Fruit fly (Drosophila melanogaster) whole organism, pupa: ENCODE results near the gene Dlip1.

ENCODE experiments used
- CG10348 ChIP-seq: fragments of 200-800 bp; sonication (Bioruptor generic); IDR thresholded peaks from 2 replicates; pipeline ENCODE4 v1.3.6; 2022; ENCODE audit warnings: missing biosample characterization, missing genetic modification characterization
- CG12605 ChIP-seq: fragments of 200-800 bp; sonication (Bioruptor generic); IDR thresholded peaks from 2 replicates; pipeline ENCODE4 v1.3.6; 2022; ENCODE audit warnings: missing biosample characterization, missing genetic modification characterization
- CG13204 ChIP-seq: fragments of 200-800 bp; sonication (Bioruptor generic); optimal IDR thresholded peaks from 2 replicates; lab custom pipeline; 2018; ENCODE audit warnings: missing biosample characterization, mild to moderate bottlenecking, missing genetic modification characterization, moderate library complexity
- CG14655 ChIP-seq: fragments of 200-800 bp; sonication (Bioruptor generic); optimal IDR thresholded peaks from 3 replicates; lab custom pipeline; 2017; ENCODE audit warnings: mild to moderate bottlenecking, missing biosample characterization, missing genetic modification reagents, missing genetic modification characterization
- CG15710 ChIP-seq: fragments of 200-800 bp; sonication (Bioruptor generic); optimal IDR thresholded peaks from 2 replicates; lab custom pipeline; 2018; ENCODE audit warnings: missing biosample characterization, mild to moderate bottlenecking, missing genetic modification characterization, moderate library complexity
- CG17806 ChIP-seq: fragments of 200-800 bp; sonication (Bioruptor generic); optimal IDR thresholded peaks from 2 replicates; lab custom pipeline; 2018; ENCODE audit warnings: missing biosample characterization, mild to moderate bottlenecking, missing genetic modification characterization, moderate library complexity
- CG32121 ChIP-seq: fragments of 200-800 bp; sonication (Bioruptor generic); IDR thresholded peaks from 2 replicates; pipeline ENCODE4 v1.3.6; 2022; ENCODE audit warnings: missing biosample characterization, missing genetic modification characterization
- CG34367 ChIP-seq: fragments of 200-800 bp; sonication (Bioruptor generic); optimal IDR thresholded peaks from 2 replicates; lab custom pipeline; 2018; ENCODE audit warnings: missing biosample characterization, mild to moderate bottlenecking, missing genetic modification characterization
- CG4496 ChIP-seq: fragments of 200-800 bp; sonication (Bioruptor generic); IDR thresholded peaks from 3 replicates; pipeline ENCODE4 v1.3.6; 2022; ENCODE audit warnings: missing biosample characterization, missing genetic modification characterization
- CG8159 ChIP-seq: fragments of 200-800 bp; sonication (Bioruptor generic); optimal IDR thresholded peaks from 3 replicates; lab custom pipeline; 2018; ENCODE audit warnings: missing biosample characterization, mild to moderate bottlenecking, missing genetic modification characterization, moderate library complexity
- CG8301 ChIP-seq: fragments of 200-800 bp; sonication (Bioruptor generic); optimal IDR thresholded peaks from 2 replicates; lab custom pipeline; 2018; ENCODE audit warnings: missing biosample characterization, mild to moderate bottlenecking, missing genetic modification characterization
- CG9948 ChIP-seq: fragments of 200-800 bp; sonication (Bioruptor generic); optimal IDR thresholded peaks from 2 replicates; lab custom pipeline; 2018; ENCODE audit warnings: missing biosample characterization, mild to moderate bottlenecking, missing genetic modification characterization, moderate library complexity
- D1 ChIP-seq: fragments of 200-800 bp; sonication (Bioruptor generic); optimal IDR thresholded peaks from 2 replicates; lab custom pipeline; 2018; ENCODE audit warnings: missing biosample characterization, mild to moderate bottlenecking, missing genetic modification characterization, moderate library complexity
- EcR ChIP-seq: fragments of 200-800 bp; sonication (Bioruptor generic); optimal IDR thresholded peaks from 3 replicates; lab custom pipeline; 2019; ENCODE audit warnings: missing biosample characterization, missing genetic modification characterization, mild to moderate bottlenecking, moderate library complexity, missing genetic modification reagents
- Ets98B ChIP-seq: fragments of 200-800 bp; sonication (Bioruptor generic); IDR thresholded peaks from 2 replicates; pipeline ENCODE4 v1.3.6; 2022; ENCODE audit warnings: missing biosample characterization, missing genetic modification characterization
- Pif1A ChIP-seq: fragments of 200-800 bp; sonication (Bioruptor generic); optimal IDR thresholded peaks from 3 replicates; lab custom pipeline; 2016; ENCODE audit warnings: missing biosample characterization, missing genetic modification characterization
- Pif1B ChIP-seq: fragments of 200-800 bp; sonication (Bioruptor generic); optimal IDR thresholded peaks from 3 replicates; lab custom pipeline; 2016; ENCODE audit warnings: missing biosample characterization, missing genetic modification characterization
- Snoo ChIP-seq: fragments of 200-800 bp; sonication (Bioruptor generic); optimal IDR thresholded peaks from 3 replicates; lab custom pipeline; 2017; ENCODE audit warnings: missing biosample characterization, mild to moderate bottlenecking, missing genetic modification characterization, inconsistent platforms
- fd96Ca ChIP-seq: fragments of 200-800 bp; sonication (Bioruptor generic); IDR thresholded peaks from 3 replicates; pipeline ENCODE4 v1.3.6; 2022; ENCODE audit warnings: missing biosample characterization, missing genetic modification characterization
- gl ChIP-seq: fragments of 200-800 bp; sonication (Bioruptor generic); optimal IDR thresholded peaks from 2 replicates; lab custom pipeline; 2018; ENCODE audit warnings: missing biosample characterization, mild to moderate bottlenecking, missing genetic modification characterization
- rn ChIP-seq: fragments of 200-800 bp; sonication (Bioruptor generic); IDR thresholded peaks from 2 replicates; pipeline ENCODE4 v1.3.6; 2022; ENCODE audit warnings: missing biosample characterization, missing genetic modification characterization

Gene Dlip1

DNA sequence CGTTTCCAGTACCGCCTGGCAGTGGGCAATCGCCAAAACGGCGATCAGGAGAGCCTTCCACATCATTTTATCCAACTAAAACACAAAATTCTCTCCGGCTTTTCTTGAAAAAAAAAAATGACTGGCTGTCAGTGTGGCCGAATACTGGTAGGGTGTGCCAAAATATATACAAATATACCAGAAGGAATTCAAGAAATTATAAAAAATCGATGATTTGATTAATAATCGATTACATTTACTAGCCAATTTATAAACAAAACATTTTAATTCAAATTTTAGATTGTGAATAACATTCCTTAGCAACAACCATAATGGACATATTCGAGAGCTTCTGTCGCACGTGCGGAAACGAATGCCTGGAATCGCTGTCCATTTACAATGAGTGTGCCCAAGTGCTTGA is at the start of gene Dlip1, which contains the start of gene Ost48:
Dlip1 (plus strand) TSS at position 257 of the 400 bp plus-strand sequence.
Ost48 (minus strand) TSS at position 150 of the 400 bp plus-strand sequence.
- no peak for TF ChIP-seq CG12605 (GFP tag; lab: Robert Waterston, UW)
- no peak for TF ChIP-seq Pif1A (GFP tag; lab: Kevin White, UChicago)
- TF ChIP-seq CG15710 (tag; lab: Kevin White, UChicago), result no peak

DNA sequence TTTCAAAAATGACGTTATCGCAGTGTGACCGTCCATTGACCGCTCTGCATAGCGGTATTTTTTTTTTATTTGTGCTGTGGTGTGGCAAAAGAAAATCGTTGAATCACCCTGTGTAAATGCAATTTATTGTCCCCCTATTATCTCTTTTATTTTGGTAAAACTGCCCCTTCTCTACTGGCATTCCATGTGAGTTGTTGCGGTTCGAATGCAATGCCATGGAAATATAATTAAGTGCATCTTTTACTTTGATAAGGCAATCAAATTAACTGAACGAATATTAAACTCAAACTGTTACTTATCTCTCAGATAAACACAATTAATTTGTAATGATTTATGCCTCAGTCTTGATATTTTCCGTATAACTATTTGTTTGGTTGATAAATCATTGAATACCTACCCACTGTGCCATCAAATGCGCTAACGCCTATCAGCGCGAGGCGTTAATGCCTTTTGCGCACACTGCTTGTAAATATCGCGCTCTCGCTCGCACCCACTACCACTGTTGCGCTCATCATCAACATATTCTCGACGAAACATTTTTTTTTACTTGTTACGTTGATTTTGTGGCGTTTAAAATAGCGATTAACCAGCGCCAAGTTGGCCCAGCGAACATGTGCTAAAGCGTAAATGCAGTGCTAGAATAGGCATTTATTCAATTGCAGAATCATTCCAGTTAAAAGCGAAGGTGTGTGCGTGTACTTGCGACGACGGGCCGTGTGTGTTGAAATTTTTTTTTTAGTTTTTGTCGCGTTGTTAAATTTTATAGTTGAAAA is 49.2 kb upstream of the Dlip1 start:
- no peak for TF ChIP-seq CG10348 (GFP tag; lab: Robert Waterston, UW)
- no peak for TF ChIP-seq Pif1B (GFP tag; lab: Kevin White, UChicago)
- peak; percentile 41 for TF ChIP-seq CG8301 (tag; lab: Kevin White, UChicago)
- no peak for TF ChIP-seq D1 (tag; lab: Kevin White, UChicago)
- TF ChIP-seq rn (GFP tag; lab: Robert Waterston, UW), result no peak
- no peak for TF ChIP-seq CG17806
- TF ChIP-seq Ets98B (GFP tag; lab: Robert Waterston, UW), result no peak; the same call in 1 of the 2 replicates
- peak; percentile 45 for TF ChIP-seq CG34367 (tag; lab: Kevin White, UChicago)
- TF ChIP-seq gl (tag; lab: Kevin White, UChicago), result no peak
- TF ChIP-seq Snoo (tag; lab: Kevin White, UChicago), result peak; percentile 23
- no peak for TF ChIP-seq CG13204 (GFP tag; lab: Kevin White, UChicago)
- no peak for TF ChIP-seq CG12605 (GFP tag; lab: Robert Waterston, UW)
- TF ChIP-seq CG4496, result peak; percentile 57; the same call in 1 of the 3 replicates
- TF ChIP-seq CG14655 (GFP tag; lab: Kevin White, UChicago), result no peak
- TF ChIP-seq CG15710 (tag; lab: Kevin White, UChicago), result peak; percentile 32
- TF ChIP-seq EcR (GFP tag; lab: Kevin White, UChicago), result no peak
- no peak for TF ChIP-seq CG32121 (GFP tag; lab: Robert Waterston, UW)
- TF ChIP-seq CG9948 (tag; lab: Kevin White, UChicago), result peak; percentile 50
- no peak; the same call in 2 of the 3 replicates for TF ChIP-seq fd96Ca (GFP tag; lab: Robert Waterston, UW)
- TF ChIP-seq Pif1A (GFP tag; lab: Kevin White, UChicago), result no peak
- TF ChIP-seq CG8159 (tag; lab: Kevin White, UChicago), result peak; percentile 40

DNA sequence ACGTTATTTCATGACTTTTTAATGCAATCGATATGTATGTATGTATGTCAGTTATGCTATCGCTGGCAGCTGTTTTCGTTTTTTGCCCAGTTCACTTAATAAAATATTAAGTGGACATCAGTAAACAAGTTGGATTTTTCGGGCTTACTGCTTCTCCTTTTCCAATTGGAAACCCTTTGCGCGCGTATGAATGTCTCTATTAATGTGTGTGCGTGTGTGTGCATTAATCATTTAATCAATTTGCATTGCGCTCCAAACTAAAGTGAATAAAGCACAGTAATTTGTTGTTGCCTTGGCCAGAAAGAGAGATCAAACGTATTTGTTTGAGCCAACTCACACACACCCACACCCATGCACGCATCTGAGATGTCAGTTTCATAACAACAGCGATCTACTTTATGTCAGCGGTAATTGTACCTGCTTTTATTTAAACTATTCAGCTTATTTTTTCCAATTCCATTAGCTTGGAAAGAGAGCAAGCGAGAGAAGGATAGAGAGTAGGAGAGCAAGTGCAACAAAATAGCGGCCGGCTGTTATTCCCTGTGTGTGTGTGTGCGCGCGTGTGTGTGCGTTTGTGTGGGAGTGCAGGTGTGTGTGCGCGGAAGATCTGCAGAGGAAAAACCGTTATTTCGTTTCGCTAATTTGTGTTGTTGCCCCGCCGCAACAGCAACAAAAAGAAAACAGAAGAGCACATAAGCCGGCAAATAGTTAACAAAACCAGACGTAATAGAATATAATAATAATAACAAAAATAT is 48.1 kb upstream of the Dlip1 start:
- TF ChIP-seq CG9948 (tag; lab: Kevin White, UChicago) (no peak), CG8159 (tag; lab: Kevin White, UChicago) (no peak)

DNA sequence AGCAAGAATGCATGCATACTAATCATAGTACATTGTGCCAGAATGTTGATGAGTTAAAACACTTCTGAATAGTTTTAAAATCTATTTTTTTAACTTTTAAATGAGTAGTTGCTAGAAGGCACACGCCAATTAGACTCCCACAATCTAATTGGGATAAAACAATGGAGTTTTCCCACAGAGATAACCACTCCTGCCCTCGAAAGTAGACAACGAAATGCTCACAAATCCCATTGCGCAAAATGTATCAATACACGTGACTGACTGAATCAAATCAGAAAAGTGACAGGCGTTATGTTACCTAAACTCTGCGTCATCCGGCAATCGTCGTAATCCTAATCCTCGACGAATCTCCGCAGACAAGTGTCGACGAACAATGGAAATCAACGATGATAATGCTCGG is 40.6 kb upstream of the Dlip1 start:
- no peak for TF ChIP-seq Snoo (tag; lab: Kevin White, UChicago)

DNA sequence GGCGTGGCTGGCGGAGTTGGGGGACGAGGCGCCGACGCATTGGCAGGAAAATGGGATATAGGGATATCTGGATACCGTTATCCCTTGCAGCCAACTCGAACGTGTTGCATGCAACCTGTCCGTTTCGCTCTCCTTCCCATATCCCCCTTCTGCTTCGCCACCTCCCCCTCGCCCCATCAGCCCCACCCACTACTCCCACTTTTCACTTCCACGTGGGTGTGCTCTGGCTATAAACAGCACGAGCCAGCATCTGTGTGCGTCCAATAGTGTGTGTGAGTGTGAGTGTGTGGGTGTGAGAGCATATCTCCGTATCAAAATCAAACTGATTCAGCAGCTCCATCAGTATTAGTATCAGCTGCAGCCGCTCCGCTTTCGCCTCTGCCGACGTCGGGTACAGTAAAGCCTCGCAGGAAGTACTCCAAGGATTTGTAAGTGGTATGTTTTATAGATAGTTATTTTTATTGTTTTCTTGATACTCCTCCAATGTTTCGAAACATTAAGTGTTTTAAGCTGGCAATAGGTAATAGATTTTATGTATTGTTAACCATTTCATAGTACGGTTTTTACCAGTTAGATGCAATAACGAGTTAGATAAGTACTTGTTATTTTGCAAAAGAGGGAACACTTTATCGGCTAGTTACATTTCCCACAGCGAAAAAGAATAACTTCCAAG is 39.3 kb upstream of the Dlip1 start:
- TF ChIP-seq fd96Ca (GFP tag; lab: Robert Waterston, UW) (peak; percentile 46; the same call in 1 of the 3 replicates), CG14655 (GFP tag; lab: Kevin White, UChicago) (peak; percentile 63), Pif1B (GFP tag; lab: Kevin White, UChicago) (no peak), CG8159 (tag; lab: Kevin White, UChicago) (peak; percentile 47), CG13204 (GFP tag; lab: Kevin White, UChicago) (no peak), CG10348 (GFP tag; lab: Robert Waterston, UW) (no peak), rn (GFP tag; lab: Robert Waterston, UW) (no peak), D1 (tag; lab: Kevin White, UChicago) (no peak), Ets98B (GFP tag; lab: Robert Waterston, UW) (no peak), CG15710 (tag; lab: Kevin White, UChicago) (no peak), CG8301 (tag; lab: Kevin White, UChicago) (peak; percentile 45), CG32121 (GFP tag; lab: Robert Waterston, UW) (no peak), CG4496 (0 out of 3 replicates have a peak, but pooled peaks have one; percentile 38), Pif1A (GFP tag; lab: Kevin White, UChicago) (no peak), CG17806 (peak; percentile 18)
